Worm (Caenorhabditis elegans): Measurements from ENCODE around the gene srv-10.

Gene srv-10

DNA sequence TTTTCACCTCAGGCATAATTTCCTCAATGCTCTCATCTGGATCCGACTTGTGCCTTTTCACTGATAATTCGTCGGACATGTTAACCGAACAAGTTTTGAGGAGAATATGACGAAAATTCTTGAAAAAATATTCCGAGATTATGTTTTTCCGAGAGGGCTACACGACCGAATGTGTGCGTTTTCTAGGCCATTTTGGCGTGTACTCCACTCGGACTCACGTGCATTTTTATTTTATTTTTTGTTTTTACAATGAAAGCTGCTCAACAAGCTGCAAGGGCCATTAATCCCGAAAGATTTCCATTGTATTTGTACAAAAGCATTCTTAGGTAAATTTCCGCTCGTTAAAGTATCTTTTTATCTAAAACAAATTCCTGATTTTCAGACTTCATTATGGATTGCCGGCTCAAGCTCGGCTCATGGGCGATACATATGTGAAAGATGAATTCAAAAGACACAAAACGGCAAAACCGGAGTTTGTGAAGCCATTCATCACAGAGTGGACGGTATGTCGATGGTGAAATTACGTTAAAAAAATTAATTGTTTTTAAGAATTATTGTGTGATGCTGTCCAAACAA, 44.6 kb downstream of the srv-10 start, which contains the start of the genes F25H9.6 and F25H9.7 (continued):
- TF ChIP-seq dpl-1 (GFP tag; optimal IDR thresholded peaks at IDR 0.05): peak; percentile 70 to 85 (median 79)
- peak; percentile 39 for TF ChIP-seq nhr-11 (tag; optimal IDR thresholded peaks at IDR 0.05)
- TF ChIP-seq nhr-12 (tag; optimal IDR thresholded peaks at IDR 0.05): no peak
- TF ChIP-seq lin-35 (GFP tag; optimal IDR thresholded peaks at IDR 0.05): peak; percentile 63 to 84
- TF ChIP-seq efl-3 (GFP tag; optimal IDR thresholded peaks at IDR 0.05): peak; percentile 88
- no peak for TF ChIP-seq unc-62 (GFP tag; optimal IDR thresholded peaks at IDR 0.05)
- TF ChIP-seq pag-3 (tag; optimal IDR thresholded peaks at IDR 0.05; ENCODE audit: borderline replicate concordance, insufficient read depth): no peak
- peak; percentile 96 for TF ChIP-seq fkh-8 (tag; optimal IDR thresholded peaks at IDR 0.05)
- TF ChIP-seq egl-13 (tag; optimal IDR thresholded peaks at IDR 0.05): peak; percentile 94
- TF ChIP-seq aly-2 (tag; optimal IDR thresholded peaks at IDR 0.05): peak; percentile 41
- peak; percentile 75 for TF ChIP-seq snpc-4 (tag; optimal IDR thresholded peaks at IDR 0.05)
- TF ChIP-seq mef-2 (tag; optimal IDR thresholded peaks at IDR 0.05): peak; percentile 52
- TF ChIP-seq mdl-1 (tag; optimal IDR thresholded peaks at IDR 0.05): peak; percentile 37 to 96
- peak; percentile 87 for TF ChIP-seq hlh-4 (tag; optimal IDR thresholded peaks at IDR 0.05)
- TF ChIP-seq nhr-90 (tag; optimal IDR thresholded peaks at IDR 0.05; ENCODE audit: poor library complexity): peak; percentile 98
- peak; percentile 98 for TF ChIP-seq Y116A8C.19 (tag; optimal IDR thresholded peaks at IDR 0.05; ENCODE audit: borderline replicate concordance)
- peak; percentile 97 for TF ChIP-seq tbx-2 (tag; optimal IDR thresholded peaks at IDR 0.05)
- TF ChIP-seq unc-30 (tag; optimal IDR thresholded peaks at IDR 0.05): no peak
- TF ChIP-seq nhr-47 (tag; optimal IDR thresholded peaks at IDR 0.05): peak; percentile 96
- TF ChIP-seq blmp-1 (tag; optimal IDR thresholded peaks at IDR 0.05): peak; percentile 60
- TF ChIP-seq efl-1 (optimal IDR thresholded peaks at IDR 0.05): peak; percentile 80 to 83
- TF ChIP-seq efl-1 (GFP tag; optimal IDR thresholded peaks at IDR 0.05 in 1 of 2): peak; percentile 77 to 97
- TF ChIP-seq F16B12.6 (tag; optimal IDR thresholded peaks at IDR 0.05): peak; percentile 62
- TF ChIP-seq elt-3 (tag; optimal IDR thresholded peaks at IDR 0.05): peak in 3 of 6 experiments; percentile 15 to 77 (median 54)
- no peak for TF ChIP-seq egl-27 (tag; optimal IDR thresholded peaks at IDR 0.05)
- peak; percentile 88 for TF ChIP-seq unc-86 (tag; optimal IDR thresholded peaks at IDR 0.05)
- TF ChIP-seq ceh-88 (GFP tag; IDR thresholded peaks at IDR 0.05): peak; percentile 74
- TF ChIP-seq C16A3.4 (tag; optimal IDR thresholded peaks at IDR 0.05): peak; percentile 56
- TF ChIP-seq isw-1 (GFP tag; IDR thresholded peaks at IDR 0.05): peak; percentile 83
- TF ChIP-seq jun-1 (tag; optimal IDR thresholded peaks at IDR 0.05): peak; percentile 69
- no peak for TF ChIP-seq ama-1 (optimal IDR thresholded peaks at IDR 0.05)
- peak; percentile 72 for TF ChIP-seq fos-1 (tag; optimal IDR thresholded peaks at IDR 0.05)
- TF ChIP-seq nhr-85 (tag): peak; percentile 97
- TF ChIP-seq nhr-19 (GFP tag; conservative IDR thresholded peaks at IDR 0.05): peak; percentile 93
- peak; percentile 93 for TF ChIP-seq ceh-8 (GFP tag; optimal IDR thresholded peaks at IDR 0.05)
- peak; percentile 94 for TF ChIP-seq mab-9 (GFP tag; IDR thresholded peaks at IDR 0.05)

- TF ChIP-seq rnt-1 (tag; optimal IDR thresholded peaks at IDR 0.05): peak; percentile 61
- TF ChIP-seq efl-1 (optimal IDR thresholded peaks at IDR 0.05): no peak
- TF ChIP-seq efl-1 (GFP tag; optimal IDR thresholded peaks at IDR 0.05 in 1 of 2): peak in 1 of 2 experiments; percentile 39
- TF ChIP-seq lsy-2 (tag; optimal IDR thresholded peaks at IDR 0.05): peak; percentile 35 to 47
- TF ChIP-seq lir-3 (tag; optimal IDR thresholded peaks at IDR 0.05; ENCODE audit: poor library complexity): no peak
- TF ChIP-seq C34B4.2 (tag; optimal IDR thresholded peaks at IDR 0.05): no peak
- TF ChIP-seq aha-1 (tag; optimal IDR thresholded peaks at IDR 0.05): no peak
- no peak for TF ChIP-seq efl-3 (GFP tag; optimal IDR thresholded peaks at IDR 0.05)
- peak; percentile 60 for TF ChIP-seq nhr-71 (tag; optimal IDR thresholded peaks at IDR 0.05)
- no peak for TF ChIP-seq elt-2 (tag; optimal IDR thresholded peaks at IDR 0.05)
- peak; percentile 54 for TF ChIP-seq lin-14 (GFP tag; optimal IDR thresholded peaks at IDR 0.05)
- TF ChIP-seq tbx-2 (tag; optimal IDR thresholded peaks at IDR 0.05): no peak
- no peak for TF ChIP-seq nhr-12 (tag; optimal IDR thresholded peaks at IDR 0.05)
- peak; percentile 21 for TF ChIP-seq unc-130 (tag; optimal IDR thresholded peaks at IDR 0.05)
- no peak for TF ChIP-seq nhr-47 (tag; optimal IDR thresholded peaks at IDR 0.05)
- TF ChIP-seq mdl-1 (tag; optimal IDR thresholded peaks at IDR 0.05): no peak
- no peak for TF ChIP-seq sup-37 (GFP tag; optimal IDR thresholded peaks at IDR 0.05)
- no peak for TF ChIP-seq ceh-82 (tag; optimal IDR thresholded peaks at IDR 0.05)
- TF ChIP-seq ama-1 (optimal IDR thresholded peaks at IDR 0.05): no peak
- no peak for TF ChIP-seq nhr-11 (tag; optimal IDR thresholded peaks at IDR 0.05)
- no peak for TF ChIP-seq dpl-1 (GFP tag; optimal IDR thresholded peaks at IDR 0.05)
- no peak for TF ChIP-seq ces-1 (GFP tag; optimal IDR thresholded peaks at IDR 0.05)
- no peak for TF ChIP-seq irx-1 (tag; optimal IDR thresholded peaks at IDR 0.05)
- no peak for TF ChIP-seq mef-2 (tag; optimal IDR thresholded peaks at IDR 0.05)
- TF ChIP-seq snu-23 (GFP tag; optimal IDR thresholded peaks at IDR 0.05): peak; percentile 29
- peak; percentile 43 for TF ChIP-seq nhr-19 (GFP tag; conservative IDR thresholded peaks at IDR 0.05)
Observed at ce11 chrV:13472062-13472461, 48.4 kb downstream of the srv-10 start.

All from whole organism, L1 larva.